Fruit fly (Drosophila melanogaster): ENCODE data around the gene His3.3A.

The His3.3A gene

DNA sequence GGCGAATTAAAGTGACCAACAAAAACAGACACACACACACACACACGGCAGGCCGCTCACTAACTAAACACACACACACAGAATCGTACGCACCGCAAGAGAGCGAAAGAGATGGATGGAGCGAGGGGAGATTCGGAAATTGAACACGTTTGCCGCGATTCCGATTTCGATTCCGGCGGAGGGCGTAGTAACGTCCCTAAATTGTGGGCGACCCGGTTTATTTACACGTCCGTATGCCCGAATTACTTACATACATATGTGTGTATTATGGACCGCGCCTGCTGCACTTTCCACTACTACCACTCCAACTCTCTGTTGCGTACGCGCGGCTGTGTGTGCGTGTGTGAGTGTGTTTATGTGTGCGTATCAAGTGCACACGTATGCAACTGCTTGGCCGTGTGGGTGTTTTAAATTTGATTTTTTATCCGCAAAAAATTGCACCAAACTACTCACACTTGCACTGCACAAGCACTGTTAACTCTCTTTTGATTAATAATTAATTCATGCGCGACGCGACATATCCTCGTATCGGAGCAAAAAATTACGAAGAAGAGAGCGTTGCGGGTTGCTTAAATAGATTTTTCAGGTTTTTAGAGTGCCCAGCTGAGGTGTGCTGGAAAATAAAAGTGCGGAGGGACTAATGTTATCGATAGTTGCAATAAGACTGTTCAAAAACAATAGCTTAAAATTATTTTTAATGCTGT lies 38.3 kb downstream of the His3.3A start, which contains the start of gene Pgant5 (continued):
- TF ChIP-seq achi (GFP tag; optimal IDR thresholded peaks at IDR 0.05) (no peak), CG10669 (GFP tag; optimal IDR thresholded peaks at IDR 0.05) (no peak), fd85E (GFP tag; optimal IDR thresholded peaks at IDR 0.05) (no peak), CG32006 (GFP tag; optimal IDR thresholded peaks at IDR 0.05) (peak; percentile 17), fkh (GFP tag; optimal IDR thresholded peaks at IDR 0.05) (peak; percentile 78), eg (GFP tag; IDR thresholded peaks at IDR 0.05) (peak; percentile 32; the same call in 1 of the 3 replicates), Sox15 (GFP tag; optimal IDR thresholded peaks at IDR 0.05) (no peak), CG9139 (GFP tag; optimal IDR thresholded peaks at IDR 0.05) (no peak), fd59A (GFP tag; optimal IDR thresholded peaks at IDR 0.05) (no peak), acj6 (GFP tag; optimal IDR thresholded peaks at IDR 0.05) (no peak), dsx (GFP tag; optimal IDR thresholded peaks at IDR 0.05; ENCODE audit: poor library complexity, severe bottlenecking) (peak; percentile 26), CG34406 (GFP tag; optimal IDR thresholded peaks at IDR 0.05) (no peak), net (GFP tag; optimal IDR thresholded peaks at IDR 0.05) (peak; percentile 20), Lpt (GFP tag; optimal IDR thresholded peaks at IDR 0.05) (no peak), dac (GFP tag; optimal IDR thresholded peaks at IDR 0.05) (no peak), salr (GFP tag; optimal IDR thresholded peaks at IDR 0.05) (peak in 1 of 2 experiments; percentile 2), CG11902 (GFP tag; optimal IDR thresholded peaks at IDR 0.05) (no peak), svp (GFP tag) (peak; percentile 70)

DNA sequence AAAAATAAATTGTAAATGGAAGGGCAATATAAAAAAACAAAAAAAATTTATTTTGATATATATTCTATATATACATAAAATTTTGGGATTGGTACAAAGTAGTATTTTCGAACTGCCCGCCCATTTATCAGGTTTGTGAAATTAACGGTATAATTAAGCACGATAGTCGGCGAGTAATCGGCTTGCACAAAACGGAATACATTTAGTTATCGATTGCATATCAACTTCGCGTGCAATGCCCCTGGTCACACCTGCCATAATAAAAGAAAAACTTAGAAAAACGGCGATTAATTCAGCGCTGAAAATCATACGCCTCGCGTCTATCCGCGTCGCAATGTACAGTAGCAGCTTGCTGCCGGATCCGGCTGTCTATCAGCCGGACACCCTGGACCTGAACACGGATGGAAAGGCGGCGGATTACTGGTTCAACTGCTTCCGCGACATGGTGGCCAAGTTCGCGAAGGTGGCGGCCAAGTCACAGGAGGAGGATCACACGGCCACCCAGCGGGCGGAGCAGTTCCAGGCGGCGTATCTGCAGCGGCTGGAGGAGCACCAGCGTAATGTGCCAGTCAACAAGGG lies 39.0 kb downstream of the His3.3A start, which contains the start of gene CG5828:
Gene CG5828 (plus strand): TSS at position 205 of the 579 bp plus-strand sequence.
- TF ChIP-seq esn (GFP tag; optimal IDR thresholded peaks at IDR 0.05) (no peak), topi (GFP tag; optimal IDR thresholded peaks at IDR 0.05) (no peak), Eip78C (GFP tag) (peak; percentile 31)

DNA sequence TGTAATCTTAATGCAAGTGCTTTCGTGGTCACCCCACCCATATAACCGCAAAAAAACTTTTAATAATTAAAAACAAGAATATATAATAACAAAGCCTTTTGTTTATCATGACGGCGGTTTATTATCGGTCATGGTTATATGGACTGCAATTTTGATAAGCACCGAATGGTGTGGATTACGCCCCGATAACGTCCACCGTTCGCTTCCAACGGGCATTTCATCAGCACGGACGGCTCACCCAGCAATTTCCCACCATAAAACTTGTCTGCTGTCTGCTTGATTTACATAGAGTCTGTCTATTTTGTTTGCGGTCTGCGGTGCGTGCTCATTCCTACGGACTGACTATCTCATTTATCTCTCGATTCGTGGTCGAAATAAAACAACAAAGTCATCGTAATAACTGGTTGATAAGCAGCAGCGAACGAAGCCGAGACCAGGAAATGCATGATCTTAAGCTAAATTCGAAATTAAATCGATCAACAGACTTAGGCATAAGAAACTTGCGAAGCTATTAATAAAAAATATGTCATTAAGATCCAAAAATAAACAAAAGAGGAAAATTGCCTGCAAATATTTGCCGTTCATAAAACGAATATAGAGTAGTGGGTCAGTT lies 40.6 kb downstream of the His3.3A start:
- TF ChIP-seq fkh (GFP tag; optimal IDR thresholded peaks at IDR 0.05): peak; percentile 53
- TF ChIP-seq Smox (GFP tag; optimal IDR thresholded peaks at IDR 0.05): no peak
- TF ChIP-seq Eip93F (GFP tag; optimal IDR thresholded peaks at IDR 0.05): peak; percentile 69
- TF ChIP-seq vri (GFP tag; optimal IDR thresholded peaks at IDR 0.05): peak; percentile 77
- TF ChIP-seq ss (GFP tag; optimal IDR thresholded peaks at IDR 0.05): no peak
- TF ChIP-seq CG8319 (GFP tag; optimal IDR thresholded peaks at IDR 0.05): no peak
- TF ChIP-seq Eip78C (GFP tag): peak; percentile 29

DNA sequence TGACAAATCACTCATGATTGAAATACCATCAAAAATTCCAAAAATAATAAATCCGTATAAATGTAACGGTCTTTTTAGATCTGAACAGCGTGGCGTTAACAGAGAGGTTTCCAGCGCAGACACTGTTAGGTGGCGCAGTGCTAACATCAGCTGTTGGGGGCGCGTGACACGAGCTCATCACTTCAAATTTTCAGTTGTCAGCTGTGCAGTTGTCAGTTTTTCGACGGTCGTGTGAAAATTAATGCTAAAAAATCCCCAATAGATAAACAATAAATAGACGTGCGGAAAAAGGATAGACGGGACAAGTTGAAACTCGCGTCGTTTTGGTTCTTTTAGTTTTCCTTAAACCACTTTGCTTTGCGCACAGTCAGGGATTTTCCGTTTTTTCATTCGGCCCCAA lies 41.4 kb downstream of the His3.3A start, which contains the start of gene CG4230:
Gene CG4230 (plus strand): TSS at position 6 of the 400 bp plus-strand sequence.
- TF ChIP-seq OdsH (GFP tag; optimal IDR thresholded peaks at IDR 0.05): no peak
- TF ChIP-seq svp (GFP tag): no peak
- no peak for TF ChIP-seq CG16779 (tag; optimal IDR thresholded peaks at IDR 0.05)
- no peak for TF ChIP-seq Ets21C (GFP tag; optimal IDR thresholded peaks at IDR 0.05)
- no peak for TF ChIP-seq salr (GFP tag; optimal IDR thresholded peaks at IDR 0.05)
- TF ChIP-seq Sox102F (GFP tag; optimal IDR thresholded peaks at IDR 0.05): no peak
- TF ChIP-seq net (GFP tag; optimal IDR thresholded peaks at IDR 0.05): no peak
- TF ChIP-seq Sox15 (GFP tag; optimal IDR thresholded peaks at IDR 0.05): no peak
- no peak for TF ChIP-seq CG31627 (GFP tag; optimal IDR thresholded peaks at IDR 0.05)
- TF ChIP-seq pdm3 (GFP tag; optimal IDR thresholded peaks at IDR 0.05): no peak
- no peak for TF ChIP-seq CG15336 (GFP tag; IDR thresholded peaks at IDR 0.05)
- no peak for TF ChIP-seq CG6792 (GFP tag; optimal IDR thresholded peaks at IDR 0.05)
- TF ChIP-seq Hr39 (GFP tag; optimal IDR thresholded peaks at IDR 0.05): no peak
- TF ChIP-seq CG10669 (GFP tag; optimal IDR thresholded peaks at IDR 0.05): no peak
- TF ChIP-seq esn (GFP tag; optimal IDR thresholded peaks at IDR 0.05): peak; percentile 5
- no peak for TF ChIP-seq CG4318 (GFP tag; optimal IDR thresholded peaks at IDR 0.05)
- TF ChIP-seq Eip78C (GFP tag): peak; percentile 52
- TF ChIP-seq CG10631 (GFP tag; optimal IDR thresholded peaks at IDR 0.05): no peak
- TF ChIP-seq Met (GFP tag; optimal IDR thresholded peaks at IDR 0.05): no peak
- TF ChIP-seq topi (GFP tag; optimal IDR thresholded peaks at IDR 0.05): no peak
- peak; percentile 87 for TF ChIP-seq achi (GFP tag; optimal IDR thresholded peaks at IDR 0.05)
- peak; percentile 71 for TF ChIP-seq CG1621 (tag; optimal IDR thresholded peaks at IDR 0.05)
- TF ChIP-seq CG11902 (GFP tag; optimal IDR thresholded peaks at IDR 0.05): no peak
